Fruit fly (Drosophila melanogaster) whole organism, embryonic: ENCODE data around the gene Syt12.

Experiments
- Adf1 ChIP-seq: fragments of 200-800 bp; sonication (Bioruptor generic); IDR thresholded peaks from 2 replicates; pipeline ENCODE4 v1.3.6; 2022; ENCODE audit warnings: missing biosample characterization, missing genetic modification characterization
- Asciz ChIP-seq: fragments of 200-800 bp; sonication (Bioruptor generic); optimal IDR thresholded peaks from 2 replicates; lab custom pipeline; 2017; ENCODE audit warnings: missing biosample characterization, mild to moderate bottlenecking, missing genetic modification characterization, missing genetic modification reagents
- CG10321 ChIP-seq: fragments of 200-800 bp; sonication (Bioruptor generic); IDR thresholded peaks from 2 replicates; pipeline ENCODE4 v1.3.6; 2022; ENCODE audit warnings: missing biosample characterization, missing genetic modification characterization
- CG11456 ChIP-seq: fragments of 200-800 bp; sonication (Bioruptor generic); IDR thresholded peaks from 3 replicates; pipeline ENCODE4 v1.3.6; 2022; ENCODE audit warnings: missing biosample characterization, missing genetic modification characterization
- CG12942 ChIP-seq: fragments of 200-800 bp; sonication (Bioruptor generic); optimal IDR thresholded peaks from 3 replicates; lab custom pipeline; 2016; ENCODE audit warnings: missing biosample characterization, missing genetic modification characterization
- CG13287 ChIP-seq: fragments of 200-800 bp; sonication (Bioruptor generic); IDR thresholded peaks from 2 replicates; pipeline ENCODE4 v1.3.6; 2022; ENCODE audit warnings: missing biosample characterization, missing genetic modification characterization; ENCODE audit not compliant: partially characterized antibody
- CG14050 ChIP-seq: fragments of 200-800 bp; sonication (Bioruptor generic); IDR thresholded peaks from 3 replicates; pipeline ENCODE4 v1.3.6; 2022; ENCODE audit warnings: missing biosample characterization, missing genetic modification characterization
- CG14710 ChIP-seq: fragments of 200-800 bp; sonication (Bioruptor generic); optimal IDR thresholded peaks from 3 replicates; lab custom pipeline; 2019; ENCODE audit warnings: missing biosample characterization, mild to moderate bottlenecking, missing genetic modification characterization, moderate library complexity
- CG15479 ChIP-seq: fragments of 200-800 bp; sonication (Bioruptor generic); optimal IDR thresholded peaks from 3 replicates; lab custom pipeline; 2019; ENCODE audit warnings: missing biosample characterization, mild to moderate bottlenecking, missing genetic modification characterization, moderate library complexity
- CG15696 ChIP-seq: fragments of 200-800 bp; sonication (Bioruptor generic); optimal IDR thresholded peaks from 2 replicates; lab custom pipeline; 2019; ENCODE audit warnings: missing biosample characterization, mild to moderate bottlenecking, missing genetic modification characterization, moderate library complexity
- CG16779 ChIP-seq: fragments of 200-800 bp; sonication (Bioruptor generic); IDR thresholded peaks from 2 replicates; pipeline ENCODE4 v1.3.6; 2022; ENCODE audit warnings: missing biosample characterization, missing genetic modification characterization
- CG1832 ChIP-seq: fragments of 200-800 bp; sonication (Bioruptor generic); optimal IDR thresholded peaks from 2 replicates; lab custom pipeline; 2017; ENCODE audit warnings: missing biosample characterization, mild to moderate bottlenecking, missing genetic modification characterization, inconsistent platforms
- CG33213 ChIP-seq: fragments of 200-800 bp; sonication (Bioruptor generic); optimal IDR thresholded peaks from 3 replicates; lab custom pipeline; 2016; ENCODE audit warnings: missing biosample characterization, missing genetic modification characterization
- CG34224 ChIP-seq: fragments of 200-800 bp; sonication (Bioruptor generic); IDR thresholded peaks from 3 replicates; pipeline ENCODE4 v1.3.6; 2022; ENCODE audit warnings: missing biosample characterization, missing genetic modification characterization; ENCODE audit not compliant: partially characterized antibody
- CG6654 ChIP-seq: fragments of 200-800 bp; sonication (Bioruptor generic); optimal IDR thresholded peaks from 2 replicates; lab custom pipeline; 2017; ENCODE audit warnings: missing biosample characterization, mild to moderate bottlenecking, missing genetic modification characterization
- CG7271 ChIP-seq: fragments of 200-800 bp; sonication (Bioruptor generic); optimal IDR thresholded peaks from 2 replicates; lab custom pipeline; 2018; ENCODE audit warnings: missing biosample characterization, mild to moderate bottlenecking, missing genetic modification characterization, moderate library complexity
- CG7745 ChIP-seq: fragments of 200-800 bp; sonication (Bioruptor generic); optimal IDR thresholded peaks from 2 replicates; lab custom pipeline; 2018; ENCODE audit warnings: missing biosample characterization, mild to moderate bottlenecking, missing genetic modification characterization, moderate library complexity
- CTCF ChIP-seq: fragments of 200-800 bp; sonication (Bioruptor generic); optimal IDR thresholded peaks from 2 replicates; lab custom pipeline; 2017; ENCODE audit warnings: missing biosample characterization, mild to moderate bottlenecking, missing genetic modification characterization, moderate library complexity
- E2f1 ChIP-seq: fragments of 200-800 bp; sonication (Bioruptor generic); IDR thresholded peaks from 2 replicates; pipeline ENCODE4 v1.3.6; 2022; ENCODE audit warnings: missing biosample characterization, missing genetic modification characterization
- Fer3 ChIP-seq: fragments of 200-800 bp; sonication (Bioruptor generic); optimal IDR thresholded peaks from 2 replicates; lab custom pipeline; 2018; ENCODE audit warnings: missing biosample characterization, mild to moderate bottlenecking, missing genetic modification characterization, moderate library complexity
- MBD-R2 ChIP-seq: fragments of 200-800 bp; sonication (Bioruptor generic); IDR thresholded peaks from 2 replicates; pipeline ENCODE4 v1.3.6; 2022; ENCODE audit warnings: missing biosample characterization, missing genetic modification characterization
- Nf-YA ChIP-seq: fragments of 200-800 bp; sonication (Bioruptor generic); IDR thresholded peaks from 2 replicates; pipeline ENCODE4 v1.3.6; 2022; ENCODE audit warnings: missing biosample characterization, missing genetic modification characterization
- Nf-YC ChIP-seq: fragments of 200-800 bp; optimal IDR thresholded peaks from 3 replicates; lab custom pipeline; 2019; ENCODE audit warnings: missing biosample characterization, mild to moderate bottlenecking, missing genetic modification characterization, moderate library complexity
- Optix ChIP-seq: fragments of 200-800 bp; sonication (Bioruptor generic); IDR thresholded peaks from 3 replicates; pipeline ENCODE4 v1.3.6; 2022; ENCODE audit warnings: missing biosample characterization, missing genetic modification characterization
- Ptx1 ChIP-seq: fragments of 200-800 bp; sonication (Bioruptor generic); IDR thresholded peaks from 2 replicates; pipeline ENCODE4 v1.3.6; 2022; ENCODE audit warnings: missing biosample characterization, missing genetic modification characterization
- Ravus ChIP-seq: fragments of 200-800 bp; sonication (Bioruptor generic); IDR thresholded peaks from 2 replicates; pipeline ENCODE4 v1.3.6; 2022; ENCODE audit warnings: missing biosample characterization, missing genetic modification characterization
- Rx ChIP-seq: fragments of 200-800 bp; sonication (Bioruptor generic); IDR thresholded peaks from 2 replicates; pipeline ENCODE4 v1.3.6; 2022; ENCODE audit warnings: missing biosample characterization, missing genetic modification characterization
- Sox102F ChIP-seq: fragments of 200-800 bp; sonication (Bioruptor generic); optimal IDR thresholded peaks from 2 replicates; lab custom pipeline; 2018; ENCODE audit warnings: missing biosample characterization, mild to moderate bottlenecking, missing genetic modification characterization, moderate library complexity
- Xbp1 ChIP-seq: fragments of 200-800 bp; sonication (Bioruptor generic); optimal IDR thresholded peaks from 3 replicates; lab custom pipeline; 2016; ENCODE audit warnings: missing biosample characterization, mild to moderate bottlenecking, missing genetic modification characterization
- abd-A ChIP-seq: fragments of 200-800 bp; sonication (Bioruptor generic); optimal IDR thresholded peaks from 3 replicates; lab custom pipeline; 2019; ENCODE audit warnings: missing biosample characterization, mild to moderate bottlenecking, missing genetic modification characterization, moderate library complexity
- bcd ChIP-seq: fragments of 200-800 bp; sonication (Bioruptor generic); optimal IDR thresholded peaks from 2 replicates; lab custom pipeline; 2017; ENCODE audit warnings: missing biosample characterization, mild to moderate bottlenecking, missing genetic modification characterization
- chn ChIP-seq: fragments of 200-800 bp; sonication (Bioruptor generic); optimal IDR thresholded peaks from 2 replicates; lab custom pipeline; 2016; ENCODE audit warnings: missing biosample characterization, missing genetic modification characterization
- crc ChIP-seq: fragments of 200-800 bp; sonication (Bioruptor generic); optimal IDR thresholded peaks from 2 replicates; lab custom pipeline; 2016; ENCODE audit warnings: missing biosample characterization, missing genetic modification characterization
- crp ChIP-seq, 2 experiments: fragments of 200-800 bp; sonication (Bioruptor generic); optimal IDR thresholded peaks; 2 replicates in 1 of 2; 3 replicates in 1 of 2; lab custom pipeline; 2017; ENCODE audit warnings: missing biosample characterization in 2 of 2, missing genetic modification characterization in 2 of 2, mild to moderate bottlenecking in 1 of 2, moderate library complexity in 1 of 2
- da ChIP-seq: fragments of 200-800 bp; sonication (Bioruptor generic); optimal IDR thresholded peaks from 2 replicates; lab custom pipeline; 2016; ENCODE audit warnings: missing biosample characterization, missing genetic modification characterization
- exex ChIP-seq: fragments of 200-800 bp; sonication (Bioruptor generic); optimal IDR thresholded peaks from 4 replicates; lab custom pipeline; 2018; ENCODE audit warnings: missing biosample characterization, mild to moderate bottlenecking, missing genetic modification characterization, moderate library complexity
- eyg ChIP-seq: fragments of 200-800 bp; sonication (Bioruptor generic); optimal IDR thresholded peaks from 3 replicates; lab custom pipeline; 2016; ENCODE audit warnings: missing biosample characterization, missing genetic modification characterization
- fd64A ChIP-seq: fragments of 200-800 bp; sonication (Bioruptor generic); optimal IDR thresholded peaks from 3 replicates; lab custom pipeline; 2018; ENCODE audit warnings: missing biosample characterization, mild to moderate bottlenecking, missing genetic modification characterization
- fd96Cb ChIP-seq: fragments of 200-800 bp; sonication (Bioruptor generic); optimal IDR thresholded peaks from 2 replicates; lab custom pipeline; 2018; ENCODE audit warnings: missing biosample characterization, mild to moderate bottlenecking, missing genetic modification characterization, moderate library complexity
- gem ChIP-seq: fragments of 200-800 bp; sonication (Bioruptor generic); optimal IDR thresholded peaks from 2 replicates; lab custom pipeline; 2019; ENCODE audit warnings: missing biosample characterization, mild to moderate bottlenecking, missing genetic modification characterization, moderate library complexity
- ken ChIP-seq: fragments of 200-800 bp; sonication (Bioruptor generic); IDR thresholded peaks from 3 replicates; pipeline ENCODE4 v1.3.6; 2022; ENCODE audit warnings: missing biosample characterization, missing genetic modification characterization
- lilli ChIP-seq: fragments of 200-800 bp; sonication (Bioruptor generic); optimal IDR thresholded peaks from 3 replicates; lab custom pipeline; 2016; ENCODE audit warnings: missing biosample characterization, missing genetic modification characterization
- nmo ChIP-seq: fragments of 200-800 bp; sonication (Bioruptor generic); optimal IDR thresholded peaks from 2 replicates; lab custom pipeline; 2018; ENCODE audit warnings: missing biosample characterization, mild to moderate bottlenecking, missing genetic modification characterization, moderate library complexity
- nom ChIP-seq: fragments of 200-800 bp; sonication (Bioruptor generic); optimal IDR thresholded peaks from 2 replicates; lab custom pipeline; 2017; ENCODE audit warnings: missing biosample characterization, missing genetic modification characterization, mild to moderate bottlenecking, moderate library complexity, missing genetic modification reagents
- pros ChIP-seq: fragments of 200-800 bp; sonication (Bioruptor generic); optimal IDR thresholded peaks from 3 replicates; lab custom pipeline; 2019; ENCODE audit warnings: missing biosample characterization, mild to moderate bottlenecking, missing genetic modification characterization, moderate library complexity
- ranshi ChIP-seq: fragments of 200-800 bp; sonication (Bioruptor generic); IDR thresholded peaks from 2 replicates; pipeline ENCODE4 v1.3.6; 2022; ENCODE audit warnings: missing biosample characterization, missing genetic modification characterization
- scrt ChIP-seq: fragments of 200-800 bp; sonication (Bioruptor generic); optimal IDR thresholded peaks from 2 replicates; lab custom pipeline; 2018; ENCODE audit warnings: missing biosample characterization, mild to moderate bottlenecking, missing genetic modification characterization, moderate library complexity
- sug ChIP-seq: fragments of 200-800 bp; optimal IDR thresholded peaks from 2 replicates; lab custom pipeline; 2019; ENCODE audit warnings: missing biosample characterization, mild to moderate bottlenecking, missing genetic modification characterization, moderate library complexity
- ttk ChIP-seq: fragments of 200-800 bp; sonication (Bioruptor generic); IDR thresholded peaks from 2 replicates; pipeline ENCODE4 v2.1.2; 2022; ENCODE audit warnings: missing biosample characterization, missing genetic modification characterization

Gene Syt12

DNA sequence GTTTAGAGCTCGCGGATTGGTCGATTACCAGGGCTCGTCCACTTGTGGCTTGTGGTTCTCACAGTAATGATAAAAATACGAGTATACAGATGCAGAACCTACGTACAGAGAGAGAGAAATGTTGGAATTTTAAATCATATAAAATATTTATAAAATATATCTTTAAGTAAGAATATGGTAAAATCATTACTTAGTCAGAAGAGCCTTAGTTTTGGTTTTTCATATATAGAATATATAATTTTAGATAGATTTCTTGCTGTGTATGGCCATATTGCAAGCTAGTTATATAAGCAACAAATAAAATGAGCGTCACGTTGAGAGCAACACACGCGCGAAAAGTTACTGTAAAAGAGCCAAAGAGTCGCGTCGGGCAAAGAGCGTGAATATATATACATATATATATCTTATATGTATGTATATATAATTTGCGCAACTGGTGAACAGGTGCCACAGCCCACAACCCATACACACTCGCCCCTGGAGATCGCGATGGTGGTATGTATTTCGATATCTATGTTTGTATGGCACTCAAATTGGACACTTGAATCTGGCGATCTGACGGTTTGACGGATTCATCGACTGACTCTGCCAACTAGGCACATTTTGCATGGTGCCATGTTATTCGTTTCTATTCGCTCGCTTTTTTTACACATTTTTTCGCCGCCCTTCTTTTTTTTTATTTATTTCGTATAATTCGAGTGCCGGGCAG lies 31.6 kb downstream of the Syt12 start (continued):
- TF ChIP-seq Sox102F (GFP tag; lab: Kevin White, UChicago) (peak; percentile 53), da (no peak), lilli (GFP tag; lab: Kevin White, UChicago) (peak; percentile 16), CG6654 (no peak), crc (no peak), fd96Cb (tag; lab: Kevin White, UChicago) (peak; percentile 5), gem (tag; lab: Kevin White, UChicago) (peak; percentile 83), Nf-YA (GFP tag; lab: Robert Waterston, UW) (peak; percentile 57; the same call in 1 of the 2 replicates), CG13287 (GFP tag; lab: Robert Waterston, UW) (no peak), ranshi (GFP tag; lab: Robert Waterston, UW) (peak; percentile 66), sug (tag; lab: Kevin White, UChicago) (peak; percentile 51), scrt (GFP tag; lab: Kevin White, UChicago) (peak; percentile 63), ttk (GFP tag; lab: Robert Waterston, UW) (0 out of 2 replicates have a peak, but pooled peaks have one; percentile 45), eyg (no peak), fd64A (no peak), chn (GFP tag; lab: Kevin White, UChicago) (no peak), CG14710 (tag; lab: Kevin White, UChicago) (no peak), Asciz (no peak), Ravus (GFP tag; lab: Robert Waterston, UW) (peak; percentile 50), ken (GFP tag; lab: Robert Waterston, UW) (no peak), CG16779 (GFP tag; lab: Robert Waterston, UW) (0 out of 2 replicates have a peak, but pooled peaks have one; percentile 3), CTCF (GFP tag; lab: Kevin White, UChicago) (no peak), bcd (GFP tag; lab: Kevin White, UChicago) (peak; percentile 64), Ptx1 (peak; percentile 77), nmo (GFP tag; lab: Kevin White, UChicago) (peak; percentile 43), Fer3 (peak; percentile 83), Nf-YC (peak; percentile 81), MBD-R2 (GFP tag; lab: Robert Waterston, UW) (peak; percentile 67; the same call in 1 of the 2 replicates), crp (GFP tag; optimal IDR thresholded peaks at IDR 0.05; lab: Kevin White, UChicago) (no peak), CG12942 (GFP tag; lab: Kevin White, UChicago) (peak; percentile 13), E2f1 (GFP tag; lab: Robert Waterston, UW) (peak; percentile 66), exex (peak; percentile 48), CG15479 (GFP tag; lab: Kevin White, UChicago) (no peak), pros (GFP tag; lab: Kevin White, UChicago) (no peak), Adf1 (GFP tag; lab: Robert Waterston, UW) (peak; percentile 44), CG7745 (tag; lab: Kevin White, UChicago) (no peak), Optix (GFP tag; lab: Robert Waterston, UW) (no peak), CG1832 (no peak), CG11456 (peak; percentile 55; the same call in 1 of the 3 replicates), CG34224 (no peak), abd-A (tag; lab: Kevin White, UChicago) (no peak), CG33213 (GFP tag; lab: Kevin White, UChicago) (no peak), Xbp1 (no peak), CG10321 (GFP tag; lab: Robert Waterston, UW) (0 out of 2 replicates have a peak, but pooled peaks have one; percentile 35), Rx (GFP tag; lab: Robert Waterston, UW) (peak; percentile 16; the same call in 1 of the 2 replicates), CG14050 (GFP tag; lab: Robert Waterston, UW) (peak; percentile 43; the same call in 1 of the 3 replicates), nom (GFP tag; lab: Kevin White, UChicago) (peak; percentile 21), CG7271 (tag; lab: Kevin White, UChicago) (no peak), CG15696 (peak; percentile 39)
